Fruit fly (Drosophila melanogaster) whole organism, prepupa: ENCODE data around the gene CG15638.
A peak's percentile ranks its signal among the peaks of the same experiment; 100 is the strongest.

Source experiments
- CG10631 ChIP-seq: fragments of 200-800 bp; sonication (Bioruptor generic); optimal IDR thresholded peaks from 2 replicates; lab custom pipeline; 2016; ENCODE audit warnings: missing biosample characterization, missing genetic modification characterization
- CG7368 ChIP-seq: fragments of 200-800 bp; sonication (Bioruptor generic); optimal IDR thresholded peaks from 3 replicates; lab custom pipeline; 2016; ENCODE audit warnings: missing biosample characterization, missing genetic modification characterization
- Eip75B ChIP-seq: fragments of 200-800 bp; sonication (Bioruptor generic); optimal IDR thresholded peaks from 3 replicates; lab custom pipeline; 2016; ENCODE audit warnings: missing biosample characterization, missing genetic modification characterization
- Sox102F ChIP-seq: fragments of 200-800 bp; sonication (Bioruptor generic); optimal IDR thresholded peaks from 2 replicates; lab custom pipeline; 2016; ENCODE audit warnings: missing biosample characterization, mild to moderate bottlenecking, missing genetic modification characterization
- topi ChIP-seq: fragments of 200-800 bp; sonication (Bioruptor generic); optimal IDR thresholded peaks from 3 replicates; lab custom pipeline; 2016; ENCODE audit warnings: missing biosample characterization, missing genetic modification characterization

- TF ChIP-seq topi (GFP tag; lab: Kevin White, UChicago) (no peak), CG7368 (GFP tag; lab: Kevin White, UChicago) (no peak), CG10631 (GFP tag; lab: Kevin White, UChicago) (no peak), Eip75B (no peak), Sox102F (GFP tag; lab: Kevin White, UChicago) (peak; percentile 12)
Observed at dm6 chr2L:13570016-13570415, 34.4 kb upstream of the CG15638 start.
